Worm (Caenorhabditis elegans) whole organism, late embryonic: Measurements from ENCODE around the gene taap-1.

Source experiments
- ceh-30 ChIP-seq: fragments of 150-350 bp; optimal IDR thresholded peaks from 2 replicates; lab custom pipeline; 2014; ENCODE audit warnings: missing biosample characterization, missing genetic modification characterization
- ceh-9 ChIP-seq: sonication (generic microtip); optimal IDR thresholded peaks from 2 replicates; lab custom pipeline; 2016; ENCODE audit warnings: mild to moderate bottlenecking, missing genetic modification characterization, inconsistent platforms, missing compliant biosample characterization
- che-1 ChIP-seq: sonication (generic microtip); optimal IDR thresholded peaks from 2 replicates; lab custom pipeline; 2016; ENCODE audit warnings: mild to moderate bottlenecking, missing genetic modification characterization, missing compliant biosample characterization
- elt-2 ChIP-seq: sonication (generic microtip); optimal IDR thresholded peaks from 2 replicates; lab custom pipeline; 2016; ENCODE audit warnings: missing genetic modification reagents, missing genetic modification characterization, missing compliant biosample characterization
- fkh-10 ChIP-seq: fragments of 150-350 bp; optimal IDR thresholded peaks from 2 replicates; lab custom pipeline; 2014; ENCODE audit warnings: missing biosample characterization, missing genetic modification reagents, missing genetic modification characterization
- nhr-11 ChIP-seq: fragments of 150-350 bp; optimal IDR thresholded peaks from 2 replicates; lab custom pipeline; 2014; ENCODE audit warnings: missing biosample characterization, missing genetic modification characterization
- pha-4 ChIP-seq: fragments of 150-350 bp; optimal IDR thresholded peaks from 2 replicates; lab custom pipeline; 2018; ENCODE audit warnings: missing biosample characterization, missing genetic modification reagents, missing genetic modification characterization
- pqm-1 ChIP-seq: sonication (generic microtip); optimal IDR thresholded peaks from 2 replicates; lab custom pipeline; 2016; ENCODE audit warnings: missing genetic modification characterization, missing compliant biosample characterization
- pros-1 ChIP-seq: fragments of 150-350 bp; optimal IDR thresholded peaks from 2 replicates; lab custom pipeline; 2014; ENCODE audit warnings: missing biosample characterization, missing genetic modification reagents, missing genetic modification characterization
- ref-2 ChIP-seq: sonication (generic microtip); optimal IDR thresholded peaks from 2 replicates; lab custom pipeline; 2016; ENCODE audit warnings: missing genetic modification characterization, missing compliant biosample characterization
- rnt-1 ChIP-seq: sonication (generic microtip); optimal IDR thresholded peaks from 2 replicates; lab custom pipeline; 2016; ENCODE audit warnings: missing genetic modification characterization, missing compliant biosample characterization
- sox-4 ChIP-seq: sonication (generic microtip); optimal IDR thresholded peaks from 2 replicates; lab custom pipeline; 2017; ENCODE audit warnings: mild to moderate bottlenecking, missing genetic modification characterization, inconsistent platforms, missing compliant biosample characterization
- tbx-7 ChIP-seq: sonication (generic microtip); optimal IDR thresholded peaks from 2 replicates; lab custom pipeline; 2016; ENCODE audit warnings: missing genotype, missing genetic modification characterization, missing compliant biosample characterization

- TF ChIP-seq elt-2 (tag; lab: Kevin White, UChicago) (no peak), pros-1 (tag; lab: Kevin White, UChicago) (no peak), pqm-1 (no peak), che-1 (tag; lab: Kevin White, UChicago) (no peak), pha-4 (tag; lab: Kevin White, UChicago) (no peak), sox-4 (tag; lab: Kevin White, UChicago) (no peak), ceh-9 (tag; lab: Kevin White, UChicago) (no peak), nhr-11 (tag; lab: Kevin White, UChicago) (no peak), fkh-10 (GFP tag; lab: Kevin White, UChicago) (no peak), rnt-1 (tag; lab: Kevin White, UChicago) (no peak), ref-2 (tag; lab: Kevin White, UChicago) (no peak), tbx-7 (tag; lab: Kevin White, UChicago) (no peak), ceh-30 (tag; lab: Kevin White, UChicago) (no peak)
Observed at ce11 chrII:8488123-8488522, 4.5 kb upstream of the taap-1 start.
